Worm (Caenorhabditis elegans) whole organism, L1 larva: ENCODE results near the gene C25F9.4.

Experiments used
- irx-1 ChIP-seq: sonication (generic microtip); optimal IDR thresholded peaks from 2 replicates; lab custom pipeline; 2016; ENCODE audit warnings: missing genetic modification characterization, missing compliant biosample characterization
- lin-15B ChIP-seq: fragments of 150-350 bp; sonication (generic microtip); optimal IDR thresholded peaks from 3 replicates; lab custom pipeline; 2014; ENCODE audit warnings: missing biosample characterization, missing genetic modification characterization
- lin-35 ChIP-seq, 2 experiments: fragments of 150-350 bp; optimal IDR thresholded peaks; 2 replicates each; lab custom pipeline; 2014; ENCODE audit warnings: missing biosample characterization in 2 of 2, missing genetic modification characterization in 2 of 2, missing genetic modification reagents in 2 of 2
- lir-3 ChIP-seq: sonication (generic microtip); optimal IDR thresholded peaks from 2 replicates; lab custom pipeline; 2016; ENCODE audit warnings: mild to moderate bottlenecking, missing genetic modification characterization, moderate library complexity, missing compliant biosample characterization; ENCODE audit not compliant: poor library complexity
- nhr-28 ChIP-seq: fragments of 150-350 bp; optimal IDR thresholded peaks from 2 replicates; lab custom pipeline; 2014; ENCODE audit warnings: missing biosample characterization, missing genetic modification characterization
- nhr-76 ChIP-seq: sonication (generic microtip); optimal IDR thresholded peaks from 2 replicates; lab custom pipeline; 2017; ENCODE audit warnings: missing biosample characterization, missing genetic modification characterization
- tbx-2 ChIP-seq: sonication (generic microtip); optimal IDR thresholded peaks from 2 replicates; lab custom pipeline; 2016; ENCODE audit warnings: missing genetic modification characterization, missing compliant biosample characterization
- unc-62 ChIP-seq: fragments of 150-350 bp; optimal IDR thresholded peaks from 2 replicates; lab custom pipeline; 2014; ENCODE audit warnings: missing biosample characterization, missing genetic modification reagents, missing genetic modification characterization

ce11 chrV:19398396-19398795, 18.0 kb downstream of the C25F9.4 start:
- TF ChIP-seq tbx-2 (tag; lab: Kevin White, UChicago), result no peak
- no peak for TF ChIP-seq nhr-28 (tag; lab: Kevin White, UChicago)
- TF ChIP-seq irx-1 (tag; lab: Kevin White, UChicago), result no peak
- TF ChIP-seq unc-62, result no peak
- TF ChIP-seq lin-15B, result no peak
- no peak for TF ChIP-seq nhr-76 (tag; lab: Kevin White, UChicago)
- no peak for TF ChIP-seq lin-35 (GFP tag; optimal IDR thresholded peaks at IDR 0.05; lab: Kevin White, UChicago)
- no peak for TF ChIP-seq lir-3 (tag; lab: Kevin White, UChicago)
